Worm (Caenorhabditis elegans) whole organism, L3 larva: ENCODE data around the gene gtap-2.

Experiments used
- elt-2 ChIP-seq: sonication (generic microtip); optimal IDR thresholded peaks from 2 replicates; lab custom pipeline; 2016; ENCODE audit warnings: missing genetic modification reagents, mild to moderate bottlenecking, missing genetic modification characterization, missing compliant biosample characterization
- fkh-10 ChIP-seq: sonication (generic microtip); optimal IDR thresholded peaks from 2 replicates; lab custom pipeline; 2017; ENCODE audit warnings: missing biosample characterization, missing genetic modification reagents, missing genetic modification characterization
- fkh-2 ChIP-seq: fragments of 150-350 bp; optimal IDR thresholded peaks from 2 replicates; lab custom pipeline; 2014; ENCODE audit warnings: missing biosample characterization, missing genetic modification reagents, missing genetic modification characterization
- nfya-1 ChIP-seq: sonication (generic microtip); optimal IDR thresholded peaks from 2 replicates; lab custom pipeline; 2017; ENCODE audit warnings: missing genetic modification characterization, mild to moderate bottlenecking, missing compliant biosample characterization, antibody characterized with exemption, moderate library complexity; ENCODE audit not compliant: insufficient read depth
- nhr-12 ChIP-seq: fragments of 150-350 bp; optimal IDR thresholded peaks from 2 replicates; lab custom pipeline; 2014; ENCODE audit warnings: missing biosample characterization, missing genetic modification characterization
- nhr-76 ChIP-seq: fragments of 150-350 bp; sonication (generic microtip); optimal IDR thresholded peaks from 5 replicates; lab custom pipeline; 2014; ENCODE audit warnings: missing biosample characterization, missing genetic modification characterization
- pha-4 ChIP-seq: fragments of 150-350 bp; optimal IDR thresholded peaks from 2 replicates; lab custom pipeline; 2014; ENCODE audit warnings: missing biosample characterization, missing genetic modification reagents, missing genetic modification characterization
- pqm-1 ChIP-seq: fragments of 150-350 bp; optimal IDR thresholded peaks from 2 replicates; lab custom pipeline; 2017; ENCODE audit warnings: missing biosample characterization, missing genetic modification characterization, inconsistent platforms
- snpc-4 ChIP-seq: fragments of 150-350 bp; optimal IDR thresholded peaks from 2 replicates; lab custom pipeline; 2014; ENCODE audit warnings: missing biosample characterization, missing genetic modification characterization
- unc-62 ChIP-seq: fragments of 150-350 bp; sonication (generic microtip); optimal IDR thresholded peaks from 4 replicates; lab custom pipeline; 2014; ENCODE audit warnings: missing biosample characterization, missing genetic modification reagents, missing genetic modification characterization
- ztf-11 ChIP-seq: fragments of 150-350 bp; optimal IDR thresholded peaks from 2 replicates; lab custom pipeline; 2014; ENCODE audit warnings: missing biosample characterization, missing genetic modification characterization
- ztf-4 ChIP-seq: fragments of 150-350 bp; optimal IDR thresholded peaks from 2 replicates; lab custom pipeline; 2014; ENCODE audit warnings: missing biosample characterization, missing genetic modification characterization

DNA sequence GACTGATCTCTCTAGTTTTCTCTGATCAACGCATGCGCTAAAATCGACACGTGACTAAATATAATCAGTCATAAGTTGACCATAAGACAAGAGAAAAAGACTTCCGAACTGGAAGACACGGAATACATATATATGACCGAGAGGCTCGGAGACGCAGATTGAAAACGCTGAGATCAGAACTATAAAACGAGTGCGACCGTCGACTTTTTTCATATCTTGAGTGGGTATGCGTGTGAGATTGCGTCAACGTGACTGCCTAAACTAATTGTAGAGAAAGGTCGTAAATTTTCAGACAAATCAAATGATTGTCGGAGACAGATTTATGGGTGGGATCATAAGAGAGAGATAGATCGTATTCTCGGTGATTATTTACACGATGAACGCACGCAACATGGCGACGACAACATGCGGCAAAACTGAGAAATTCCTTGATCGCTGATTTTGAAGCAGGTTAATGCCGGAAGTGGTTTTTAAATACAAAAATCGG is 741 bp upstream of the gtap-2 start:
- peak; percentile 48 for TF ChIP-seq pqm-1 (tag; lab: Kevin White, UChicago)
- TF ChIP-seq pha-4 (tag; lab: Kevin White, UChicago), result no peak
- no peak for TF ChIP-seq nhr-76
- TF ChIP-seq unc-62, result no peak
- TF ChIP-seq ztf-4 (tag; lab: Kevin White, UChicago), result no peak
- TF ChIP-seq snpc-4 (tag; lab: Kevin White, UChicago), result no peak
- peak; percentile 10 for TF ChIP-seq nfya-1
- no peak for TF ChIP-seq fkh-2
- TF ChIP-seq elt-2, result peak; percentile 65
- TF ChIP-seq fkh-10 (GFP tag; lab: Kevin White, UChicago), result no peak
- no peak for TF ChIP-seq nhr-12 (tag; lab: Kevin White, UChicago)
- no peak for TF ChIP-seq ztf-11 (tag; lab: Kevin White, UChicago)
